Worm (Caenorhabditis elegans): ENCODE results near the gene F40F8.1.
A peak's percentile ranks its signal among the peaks of the same experiment; 100 is the strongest.

ce11 chrII:11126312-11127000 lies 1.0 kb upstream of the F40F8.1 start, which contains the start of the genes rps-9 and lsm-1:
- TF ChIP-seq lin-11 (tag; optimal IDR thresholded peaks at IDR 0.05) (peak; percentile 81), ztf-11 (tag; optimal IDR thresholded peaks at IDR 0.05) (no peak), skn-1 (tag; optimal IDR thresholded peaks at IDR 0.05) (no peak), unc-55 (GFP tag; optimal IDR thresholded peaks at IDR 0.05) (peak; percentile 84), aly-2 (tag; optimal IDR thresholded peaks at IDR 0.05) (no peak), F13H6.1 (tag; optimal IDR thresholded peaks at IDR 0.05) (peak; percentile 40), nhr-11 (tag; optimal IDR thresholded peaks at IDR 0.05) (no peak), snpc-4 (tag; optimal IDR thresholded peaks at IDR 0.05) (peak; percentile 56), mdl-1 (tag; optimal IDR thresholded peaks at IDR 0.05) (no peak), nhr-237 (tag; optimal IDR thresholded peaks at IDR 0.05) (no peak), ztf-4 (tag; optimal IDR thresholded peaks at IDR 0.05) (peak; percentile 52), ama-1 (optimal IDR thresholded peaks at IDR 0.05) (no peak)
